Fruit fly (Drosophila melanogaster) S2 (cell line): Measurements from ENCODE around the gene Eip93F.

Experiments
- CG8478 ChIP-seq: fragments of >200 bp; optimal IDR thresholded peaks from 2 replicates; lab custom pipeline; 2018
- CTCF ChIP-seq, 2 experiments: fragments of >200 bp; optimal IDR thresholded peaks; 2 replicates each; lab custom pipeline; 2018

The Eip93F gene

DNA sequence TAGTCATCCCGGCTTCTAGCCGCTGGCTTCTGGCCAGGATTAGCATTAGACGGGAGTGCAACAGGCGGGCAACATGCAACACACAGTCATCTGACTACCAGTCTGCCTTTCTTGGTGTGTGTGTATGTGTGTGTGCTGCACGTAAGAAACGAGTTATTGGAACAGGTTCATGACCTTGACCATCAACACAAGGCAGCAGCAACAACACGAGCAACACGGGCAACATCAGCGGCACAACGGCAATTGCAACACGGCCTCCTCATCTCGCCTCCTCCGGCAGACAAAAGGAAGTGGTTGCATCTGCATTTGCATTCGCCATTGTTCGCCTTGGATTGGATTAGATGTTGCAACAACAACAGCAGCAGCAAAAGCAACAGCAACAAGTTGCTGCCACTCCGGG, 2.5 kb downstream of the Eip93F start:
- TF ChIP-seq CG8478 (no peak), CTCF (optimal IDR thresholded peaks at IDR 0.05; lab: Kevin White, UChicago) (no peak)

DNA sequence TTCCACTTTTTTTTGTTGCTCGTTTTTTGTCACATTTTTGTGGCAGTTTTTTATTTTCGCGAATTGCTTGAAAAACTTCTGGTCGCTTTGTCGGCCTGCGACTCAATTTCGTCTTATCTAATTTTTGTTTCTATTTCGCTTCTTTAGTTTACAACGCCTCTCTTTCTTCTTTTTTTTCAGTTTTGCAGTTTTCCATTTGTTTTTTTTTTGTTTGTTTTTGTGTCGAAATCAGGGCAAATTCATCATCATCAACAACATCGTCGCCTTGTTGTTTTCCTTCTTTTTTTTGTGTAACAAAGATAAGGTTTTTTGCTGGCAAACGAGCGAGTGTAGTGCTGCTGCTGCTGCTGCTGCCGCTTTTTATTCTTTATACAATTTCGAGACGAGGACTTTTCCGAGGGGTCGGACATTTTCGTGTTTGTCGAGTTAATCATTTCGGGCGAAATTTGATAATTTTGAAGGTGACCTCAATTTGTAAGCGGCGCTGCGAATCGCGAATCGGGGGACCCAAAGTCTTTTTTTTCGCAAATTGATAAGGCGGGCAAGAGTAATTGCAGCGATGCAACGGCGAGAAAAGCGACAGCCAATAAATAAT, 5.2 kb downstream of the Eip93F start:
- TF ChIP-seq CG8478 (no peak), CTCF (optimal IDR thresholded peaks at IDR 0.05; lab: Kevin White, UChicago) (no peak)

DNA sequence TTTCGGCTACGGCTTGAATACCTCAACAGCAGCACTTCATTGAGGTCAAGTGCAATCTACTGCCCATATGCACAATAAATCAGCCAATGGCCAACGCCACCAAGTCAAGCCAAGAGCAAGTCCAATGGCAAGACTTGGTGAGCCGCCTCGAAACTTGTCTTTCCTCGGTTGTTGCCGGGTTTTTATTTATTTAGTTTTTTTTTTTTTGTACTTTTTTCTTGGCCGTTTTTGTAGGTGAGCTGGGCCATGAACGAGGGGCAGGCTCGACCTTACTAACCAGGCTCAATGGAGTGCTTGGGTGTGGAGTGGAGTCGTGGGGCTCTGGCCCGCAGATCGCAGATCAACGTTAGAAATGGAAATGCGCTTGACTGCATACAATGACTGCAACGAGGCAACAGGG, 7.4 kb downstream of the Eip93F start:
- TF ChIP-seq CTCF (optimal IDR thresholded peaks at IDR 0.05; lab: Kevin White, UChicago) (no peak), CG8478 (no peak)

DNA sequence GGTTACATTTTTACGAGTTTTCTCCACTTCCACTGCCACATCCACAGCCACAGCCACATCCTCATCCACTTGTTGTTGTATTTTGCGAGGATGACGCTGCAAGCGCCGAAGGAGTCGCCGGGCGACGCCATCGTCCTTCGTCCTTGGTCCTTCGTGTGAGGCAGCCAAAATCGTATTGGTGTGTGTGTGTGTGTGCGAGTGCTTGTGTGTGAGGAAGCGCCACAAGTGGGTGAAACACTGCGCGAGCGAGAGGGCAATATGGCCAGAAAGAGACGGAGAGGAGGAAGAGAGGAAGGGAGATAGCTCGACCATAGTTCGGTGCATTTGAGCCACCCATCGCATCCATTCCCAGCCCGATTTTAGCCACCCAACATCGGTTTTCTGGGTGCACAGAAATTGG, 15.5 kb downstream of the Eip93F start:
- TF ChIP-seq CG8478 (no peak), CTCF (optimal IDR thresholded peaks at IDR 0.05; lab: Kevin White, UChicago) (no peak)

DNA sequence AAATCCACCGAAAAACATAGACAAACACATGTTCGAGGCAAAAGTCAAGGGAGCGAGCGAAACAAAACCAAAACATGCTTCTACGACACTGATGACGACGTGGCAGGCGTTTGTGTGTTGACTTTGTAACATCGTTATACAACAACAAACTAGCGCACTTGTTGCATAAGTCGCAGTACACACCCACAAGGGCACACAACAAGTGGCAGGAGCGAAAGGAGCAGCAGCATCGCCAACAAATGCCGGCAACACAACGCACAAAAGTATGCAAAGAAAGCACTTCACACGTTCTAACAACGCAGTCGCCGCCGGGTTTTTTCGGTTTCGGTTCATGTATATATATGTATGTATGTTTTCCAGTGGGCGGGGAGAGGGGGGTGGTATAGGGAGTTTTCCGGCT, 18.9 kb downstream of the Eip93F start:
- TF ChIP-seq CG8478 (no peak), CTCF (optimal IDR thresholded peaks at IDR 0.05; lab: Kevin White, UChicago) (no peak)

DNA sequence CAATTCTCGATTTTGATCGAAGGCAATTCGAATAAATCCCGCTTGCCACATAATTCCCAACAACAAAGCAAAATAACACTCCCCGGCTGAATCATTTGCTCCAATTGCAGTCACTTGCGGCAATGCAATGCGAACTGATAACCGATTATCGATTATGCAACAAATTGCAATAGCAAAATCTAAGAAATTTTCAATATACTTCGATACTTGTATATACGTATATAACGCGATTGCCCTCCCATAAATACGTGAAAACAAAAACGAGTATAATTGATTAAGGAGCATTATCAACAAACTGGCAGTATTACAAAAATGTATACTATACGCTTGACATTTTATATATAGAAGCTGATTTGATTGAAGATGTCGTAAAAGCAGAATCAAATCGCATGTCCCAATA, 20.9 kb downstream of the Eip93F start:
- TF ChIP-seq CTCF (optimal IDR thresholded peaks at IDR 0.05; lab: Kevin White, UChicago): no peak
- no peak for TF ChIP-seq CG8478

DNA sequence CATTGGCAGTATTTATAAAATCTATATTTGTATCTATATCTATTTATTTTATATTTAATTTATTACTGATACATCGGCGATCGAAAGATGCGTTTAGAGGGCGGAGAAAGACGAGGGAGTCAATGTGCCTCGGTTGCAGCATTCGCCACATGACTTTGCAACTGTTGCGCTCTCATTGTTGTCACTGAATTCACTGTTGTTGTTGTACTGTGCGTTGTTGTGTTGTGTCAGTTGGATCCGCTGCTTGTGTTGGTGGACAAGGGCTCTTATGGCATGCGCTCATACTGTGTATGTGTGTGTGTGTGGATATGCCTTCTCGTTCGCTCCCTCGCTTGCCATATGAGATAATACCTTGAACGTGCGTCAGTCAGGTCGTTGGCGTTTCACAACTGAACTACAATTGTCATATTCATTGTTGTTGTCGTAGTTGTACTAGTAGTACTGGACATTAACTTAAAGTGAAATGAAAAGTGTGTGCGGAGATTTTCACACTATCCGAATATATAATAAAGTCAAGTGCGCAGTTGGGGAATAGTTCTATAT, 21.7 kb downstream of the Eip93F start:
- TF ChIP-seq CG8478 (no peak), CTCF (optimal IDR thresholded peaks at IDR 0.05; lab: Kevin White, UChicago) (no peak)

DNA sequence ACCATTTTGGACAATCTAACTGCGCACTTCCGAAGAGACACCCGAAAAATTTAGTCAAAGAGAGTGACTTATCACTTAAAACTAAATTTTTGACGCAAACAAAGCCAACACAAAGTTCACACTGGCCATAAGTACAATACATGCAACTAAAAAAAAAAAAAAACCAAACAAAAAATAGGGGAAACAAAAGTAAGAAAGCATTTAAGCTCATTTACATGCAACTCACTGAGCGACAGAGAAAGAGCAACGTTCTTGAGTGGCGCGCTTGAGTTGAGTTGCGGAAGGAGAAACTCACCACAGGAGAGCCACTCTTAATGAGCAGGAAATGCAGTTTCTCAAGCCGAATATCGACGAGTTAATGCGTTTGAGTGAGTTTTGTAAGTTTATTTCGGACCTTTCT, 22.2 kb downstream of the Eip93F start:
- TF ChIP-seq CTCF (optimal IDR thresholded peaks at IDR 0.05; lab: Kevin White, UChicago): no peak
- no peak for TF ChIP-seq CG8478

DNA sequence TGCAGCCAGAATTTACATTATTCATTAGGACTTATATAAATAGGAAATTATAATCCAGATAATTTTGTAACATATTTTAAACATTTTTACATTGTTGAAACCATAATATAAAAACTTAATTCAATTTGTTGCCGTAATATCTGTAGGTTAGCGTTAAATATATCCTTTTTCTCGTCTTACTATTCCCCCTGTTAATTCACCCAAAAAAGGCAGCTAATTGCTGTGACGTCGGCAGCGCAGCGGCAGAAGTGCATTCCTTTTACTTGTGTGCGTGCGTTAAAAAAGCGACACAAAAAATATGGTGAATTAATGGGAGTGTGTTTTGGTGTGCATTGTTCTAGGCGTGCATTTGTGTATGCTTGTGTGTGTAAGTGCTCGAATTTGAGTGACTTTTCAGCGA, 22.6 kb downstream of the Eip93F start:
- no peak for TF ChIP-seq CTCF (optimal IDR thresholded peaks at IDR 0.05; lab: Kevin White, UChicago)
- no peak for TF ChIP-seq CG8478

DNA sequence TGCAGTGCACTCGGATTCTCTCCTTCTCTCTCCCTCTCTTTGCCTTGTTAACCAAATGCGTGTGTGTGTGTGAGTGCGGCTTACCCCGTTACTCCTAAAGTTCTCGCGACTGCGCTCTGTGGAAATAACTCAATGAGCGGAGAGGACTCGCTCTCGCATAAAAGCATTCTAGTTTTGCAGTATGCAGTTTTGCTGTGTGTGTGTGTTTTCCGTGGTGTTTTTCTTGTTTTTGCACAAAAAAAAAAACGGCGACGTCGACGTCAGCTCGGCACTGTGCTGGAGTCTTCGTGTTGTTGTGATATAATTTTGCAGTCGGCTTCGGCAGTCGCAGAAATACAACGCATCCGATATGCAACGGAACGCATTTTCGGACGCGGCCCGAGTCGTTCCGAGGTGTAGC, 23.2 kb downstream of the Eip93F start:
- no peak for TF ChIP-seq CG8478
- TF ChIP-seq CTCF (optimal IDR thresholded peaks at IDR 0.05; lab: Kevin White, UChicago): no peak

DNA sequence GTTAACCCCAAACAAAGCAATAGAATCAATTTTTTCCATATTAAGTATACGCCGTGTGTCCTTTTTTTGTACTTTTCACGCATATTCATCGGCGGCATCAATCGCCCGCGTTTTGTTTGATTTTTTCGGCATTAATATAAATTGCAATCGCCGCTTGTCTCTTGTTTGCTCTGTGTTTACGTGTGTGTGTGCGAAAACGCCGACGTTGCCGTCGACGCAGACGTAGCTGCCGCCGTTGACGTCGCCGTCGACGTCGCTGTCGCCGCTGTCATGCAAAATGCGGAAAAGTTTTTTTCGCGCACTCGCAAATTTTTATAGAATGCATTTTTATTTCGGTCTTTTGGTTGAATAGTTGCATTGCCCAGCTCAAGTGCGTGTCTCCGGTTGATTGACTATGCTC, 24.1 kb downstream of the Eip93F start:
- no peak for TF ChIP-seq CTCF (optimal IDR thresholded peaks at IDR 0.05; lab: Kevin White, UChicago)
- TF ChIP-seq CG8478: no peak

DNA sequence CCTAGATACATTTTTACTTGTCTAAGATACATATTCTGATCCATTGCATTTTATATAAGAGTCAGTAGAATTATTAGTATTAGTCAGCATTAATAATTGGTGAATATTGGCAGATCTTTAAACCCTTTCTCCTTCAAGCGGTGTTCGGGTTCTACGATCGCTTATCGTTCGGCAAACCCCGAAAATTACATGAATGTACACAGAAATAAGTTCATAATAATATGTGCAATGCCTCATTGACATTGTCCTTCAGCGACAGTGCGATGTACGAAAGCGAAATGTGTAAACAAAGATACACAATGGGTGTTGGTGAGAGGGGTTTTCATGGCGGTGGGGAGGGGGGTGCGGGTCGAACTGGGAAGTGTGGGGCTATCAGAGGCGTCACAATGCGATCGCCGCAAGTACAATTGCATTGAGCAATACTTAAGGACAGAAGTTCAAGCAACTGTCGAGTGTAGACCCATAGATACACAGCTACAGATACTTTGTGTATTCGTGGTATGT, 27.5 kb downstream of the Eip93F start:
- TF ChIP-seq CG8478 (no peak), CTCF (optimal IDR thresholded peaks at IDR 0.05; lab: Kevin White, UChicago) (no peak)

DNA sequence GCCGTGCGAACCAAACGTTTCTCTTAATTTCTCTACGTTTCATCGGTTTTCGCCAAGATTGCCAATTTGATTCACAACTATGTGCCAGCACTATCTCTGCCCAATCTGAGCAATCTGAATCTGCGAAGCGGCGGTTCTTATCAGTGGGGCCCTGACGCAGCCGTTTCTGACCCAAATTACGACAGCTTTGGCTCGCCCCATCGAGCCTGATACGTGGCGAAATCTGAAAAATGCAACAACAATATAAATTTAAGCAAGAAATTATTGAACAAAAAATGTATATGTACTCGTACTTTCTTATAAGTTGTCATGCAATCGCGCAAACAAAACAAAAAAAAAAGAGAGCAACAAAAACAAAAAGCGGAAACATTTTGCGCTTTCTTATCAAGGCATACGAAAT, 28.0 kb downstream of the Eip93F start:
- TF ChIP-seq CG8478 (no peak), CTCF (optimal IDR thresholded peaks at IDR 0.05; lab: Kevin White, UChicago) (no peak)

DNA sequence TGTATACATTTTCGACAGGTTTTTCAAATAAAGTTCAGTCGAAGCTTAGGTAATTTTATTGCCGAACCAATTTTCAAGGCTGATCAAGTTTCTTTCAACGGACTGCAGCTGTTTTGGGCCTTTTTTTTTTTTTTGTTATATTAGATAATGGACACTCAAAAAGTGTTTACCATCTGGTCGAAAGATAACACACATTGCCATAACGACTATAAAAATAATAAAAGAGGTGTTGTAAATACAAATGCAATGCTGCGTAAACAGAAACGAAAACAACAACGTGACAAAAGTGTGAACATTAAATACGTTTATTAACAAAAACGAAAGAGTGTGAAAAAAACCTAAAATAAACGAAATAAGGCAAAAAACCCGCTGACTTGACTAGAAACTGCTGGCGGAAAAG, 28.9 kb downstream of the Eip93F start:
- no peak for TF ChIP-seq CG8478
- no peak for TF ChIP-seq CTCF (optimal IDR thresholded peaks at IDR 0.05; lab: Kevin White, UChicago)

DNA sequence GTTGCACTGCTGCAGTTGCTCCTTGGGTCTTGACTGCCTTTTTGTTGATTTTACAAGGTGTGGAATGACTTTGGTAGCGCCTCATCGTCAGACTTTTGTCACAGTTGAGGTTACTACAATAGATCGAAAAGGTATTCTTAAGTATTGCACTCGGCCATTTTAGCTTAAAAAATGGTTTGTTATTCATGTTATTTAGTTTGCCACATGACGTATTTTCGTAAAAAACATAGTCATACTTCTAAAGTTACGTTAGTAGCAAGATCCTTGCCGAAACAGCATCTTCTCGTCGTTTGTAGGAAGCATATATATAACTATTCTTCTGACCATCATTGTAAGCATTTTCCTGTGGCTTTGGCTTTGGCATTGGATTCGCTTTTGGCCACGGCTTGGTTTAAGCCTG, 30.5 kb downstream of the Eip93F start:
- TF ChIP-seq CG8478: no peak
- no peak for TF ChIP-seq CTCF (optimal IDR thresholded peaks at IDR 0.05; lab: Kevin White, UChicago)

DNA sequence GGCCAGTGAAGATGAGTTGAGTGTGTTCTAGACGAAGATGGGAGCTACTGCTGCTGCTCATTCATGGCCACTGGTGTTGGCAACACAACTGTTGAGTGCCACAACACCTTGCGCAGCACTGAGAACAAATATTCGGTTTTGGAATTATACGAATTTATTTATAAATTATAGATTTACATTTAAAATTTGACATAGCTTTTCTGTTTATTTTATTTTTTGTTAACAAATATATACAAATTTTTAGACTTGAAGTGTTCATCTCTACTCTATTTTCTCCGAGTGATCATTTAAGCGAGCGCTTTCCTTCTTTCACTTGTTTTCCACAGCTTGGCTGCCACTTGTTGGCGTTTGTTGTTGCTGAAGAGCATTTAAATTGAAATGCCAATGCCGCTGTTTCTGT, 38.6 kb downstream of the Eip93F start:
- no peak for TF ChIP-seq CG8478
- TF ChIP-seq CTCF (optimal IDR thresholded peaks at IDR 0.05; lab: Kevin White, UChicago): no peak

DNA sequence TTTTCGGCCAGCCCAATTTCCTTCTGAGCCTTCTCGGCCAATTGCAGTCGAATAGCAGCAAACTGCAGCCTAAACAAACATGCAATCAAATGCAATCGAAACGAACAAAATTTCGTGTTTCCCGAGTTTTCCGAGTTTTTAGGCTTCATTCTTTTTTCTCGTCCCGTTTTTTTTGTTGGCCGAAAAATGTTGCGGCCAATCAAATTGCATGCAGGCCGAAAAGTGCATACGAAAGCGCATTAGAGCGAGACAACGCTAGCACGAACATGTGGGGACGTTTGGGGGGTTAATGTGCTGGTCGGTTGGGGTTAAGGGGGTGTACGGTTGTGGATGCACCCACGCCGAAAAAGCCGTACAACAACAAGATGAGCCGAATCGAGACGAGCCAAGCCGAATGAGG, 40.9 kb downstream of the Eip93F start:
- TF ChIP-seq CG8478 (no peak), CTCF (optimal IDR thresholded peaks at IDR 0.05; lab: Kevin White, UChicago) (no peak)
